Worm (Caenorhabditis elegans): Measurements from ENCODE around the gene srw-15.

ce11 chrV:15240215-15240614 lies 9.9 kb downstream of the srw-15 start, which contains the start of gene srw-11:
- no peak for TF ChIP-seq tbx-8 (GFP tag; optimal IDR thresholded peaks at IDR 0.05)
- TF ChIP-seq drap-1 (GFP tag; optimal IDR thresholded peaks at IDR 0.05): no peak
